Fruit fly (Drosophila melanogaster) whole organism, wandering third instar larva: ENCODE measurements around the gene CG10184.

ENCODE experiments used
- Abd-B ChIP-seq: fragments of >200 bp; optimal IDR thresholded peaks from 2 replicates; lab custom pipeline; 2017; ENCODE audit warnings: missing biosample characterization, missing genetic modification characterization
- CG32264 ChIP-seq: fragments of 200-800 bp; sonication (Bioruptor generic); optimal IDR thresholded peaks from 2 replicates; lab custom pipeline; 2016; ENCODE audit warnings: missing biosample characterization, missing genetic modification characterization
- CG9705 ChIP-seq: fragments of 200-800 bp; sonication (Bioruptor generic); optimal IDR thresholded peaks from 2 replicates; lab custom pipeline; 2018; ENCODE audit warnings: missing biosample characterization, mild to moderate bottlenecking, missing genetic modification characterization
- CrebA ChIP-seq: fragments of 200-800 bp; sonication (Bioruptor generic); optimal IDR thresholded peaks from 2 replicates; lab custom pipeline; 2016; ENCODE audit warnings: missing biosample characterization, mild to moderate bottlenecking, missing genetic modification characterization, borderline replicate concordance
- Dfd ChIP-seq: fragments of >200 bp; optimal IDR thresholded peaks from 2 replicates; lab custom pipeline; 2017; ENCODE audit warnings: missing biosample characterization, missing genetic modification characterization
- Dif ChIP-seq: fragments of 200-275, 200-300 bp; sonication (Bioruptor generic); optimal IDR thresholded peaks from 2 replicates; lab custom pipeline; 2018; ENCODE audit warnings: missing biosample characterization, missing genetic modification characterization; ENCODE audit not compliant: partially characterized antibody
- GATAd ChIP-seq: sonication (Bioruptor generic); optimal IDR thresholded peaks from 2 replicates; lab custom pipeline; 2016; ENCODE audit warnings: missing biosample characterization, missing genetic modification characterization
- HLH106 ChIP-seq: fragments of 200-800 bp; optimal IDR thresholded peaks from 3 replicates; lab custom pipeline; 2019; ENCODE audit warnings: missing biosample characterization, mild to moderate bottlenecking, missing genetic modification characterization, moderate library complexity
- Hnf4 ChIP-seq: fragments of 200-800 bp; sonication (Bioruptor generic); optimal IDR thresholded peaks from 2 replicates; lab custom pipeline; 2016; ENCODE audit warnings: missing biosample characterization, mild to moderate bottlenecking, missing genetic modification characterization
- Hr78 ChIP-seq: fragments of >200 bp; optimal IDR thresholded peaks from 2 replicates; lab custom pipeline; 2017; ENCODE audit warnings: missing biosample characterization, missing genetic modification characterization
- Hr83 ChIP-seq: fragments of 200-300 bp; sonication (Bioruptor generic); optimal IDR thresholded peaks from 2 replicates; lab custom pipeline; 2016; ENCODE audit warnings: missing biosample characterization, mild to moderate bottlenecking, missing genetic modification characterization, moderate library complexity; ENCODE audit not compliant: poor library complexity, severe bottlenecking
- Jra ChIP-seq: sonication (Bioruptor generic); optimal IDR thresholded peaks from 2 replicates; lab custom pipeline; 2016; ENCODE audit warnings: missing biosample characterization, missing genetic modification characterization
- Mio ChIP-seq: sonication (Bioruptor generic); optimal IDR thresholded peaks from 2 replicates; lab custom pipeline; 2016; ENCODE audit warnings: missing biosample characterization, missing genetic modification characterization
- Myc ChIP-seq: fragments of >200 bp; optimal IDR thresholded peaks from 2 replicates; lab custom pipeline; 2017
- N ChIP-seq: fragments of >200 bp; optimal IDR thresholded peaks from 2 replicates; lab custom pipeline; 2018; ENCODE audit warnings: missing biosample characterization, missing external identifiers, missing genetic modification characterization
- OdsH ChIP-seq: fragments of 200-800 bp; sonication (Bioruptor generic); optimal IDR thresholded peaks from 2 replicates; lab custom pipeline; 2016; ENCODE audit warnings: missing biosample characterization, mild to moderate bottlenecking, missing genetic modification characterization
- Rel ChIP-seq, 2 experiments: fragments of 200-800 bp; sonication (Bioruptor generic) in 1 of 2; optimal IDR thresholded peaks; 2 replicates in 1 of 2; 3 replicates in 1 of 2; lab custom pipeline; 2016 to 2019; ENCODE audit warnings: mild to moderate bottlenecking in 2 of 2, missing biosample characterization in 2 of 2, missing genetic modification characterization in 2 of 2, moderate library complexity in 1 of 2
- Sp1 ChIP-seq: fragments of 200-800 bp; sonication (Bioruptor generic); optimal IDR thresholded peaks from 3 replicates; lab custom pipeline; 2019; ENCODE audit warnings: missing biosample characterization, mild to moderate bottlenecking, missing genetic modification characterization, moderate library complexity
- Vsx2 ChIP-seq: fragments of 200-300, 225-300 bp; sonication (Bioruptor generic); optimal IDR thresholded peaks from 2 replicates; lab custom pipeline; 2018; ENCODE audit warnings: missing biosample characterization, missing genetic modification characterization; ENCODE audit not compliant: partially characterized antibody
- br ChIP-seq: fragments of 200-800 bp; sonication (Bioruptor generic); optimal IDR thresholded peaks from 2 replicates; lab custom pipeline; 2016; ENCODE audit warnings: missing biosample characterization, missing genetic modification characterization
- brk ChIP-seq: fragments of 200-800 bp; sonication (Bioruptor generic); optimal IDR thresholded peaks from 2 replicates; lab custom pipeline; 2016; ENCODE audit warnings: missing biosample characterization, mild to moderate bottlenecking, missing genetic modification characterization
- dl ChIP-seq, 2 experiments: fragments of 175-275, 200-275 bp in 1 of 2; fragments of 200-275 bp in 1 of 2; sonication (Bioruptor generic); optimal IDR thresholded peaks; lab custom pipeline; 2018; ENCODE audit warnings: mild to moderate bottlenecking in 2 of 2, missing biosample characterization in 2 of 2, missing genetic modification characterization in 2 of 2, moderate library complexity in 2 of 2; ENCODE audit not compliant: partially characterized antibody in 2 of 2, insufficient read depth in 1 of 2
- dmrt93B ChIP-seq: fragments of 200-800 bp; sonication (Bioruptor generic); optimal IDR thresholded peaks from 2 replicates; lab custom pipeline; 2018; ENCODE audit warnings: missing biosample characterization, mild to moderate bottlenecking, missing genetic modification characterization
- dsf ChIP-seq: sonication (Bioruptor generic); optimal IDR thresholded peaks from 2 replicates; lab custom pipeline; 2016; ENCODE audit warnings: missing biosample characterization, missing genetic modification characterization, borderline replicate concordance
- ey ChIP-seq: fragments of 200-800 bp; sonication (Bioruptor generic); optimal IDR thresholded peaks from 2 replicates; lab custom pipeline; 2016; ENCODE audit warnings: missing biosample characterization, missing genetic modification characterization
- foxo ChIP-seq, 2 experiments: fragments of 200-800 bp; sonication (Bioruptor generic); optimal IDR thresholded peaks; 2 replicates in 1 of 2; 3 replicates in 1 of 2; lab custom pipeline; 2016 to 2017; ENCODE audit warnings: missing biosample characterization in 2 of 2, missing genetic modification characterization in 2 of 2
- fru ChIP-seq: fragments of 200-800 bp; sonication (Bioruptor generic); optimal IDR thresholded peaks from 3 replicates; lab custom pipeline; 2016; ENCODE audit warnings: missing biosample characterization, mild to moderate bottlenecking, missing genetic modification characterization
- h ChIP-seq: fragments of 200-800 bp; sonication (Bioruptor generic); optimal IDR thresholded peaks from 3 replicates; lab custom pipeline; 2016; ENCODE audit warnings: missing biosample characterization, mild to moderate bottlenecking, missing genetic modification characterization
- jim ChIP-seq: fragments of 175-275, 200-325 bp; sonication (Bioruptor generic); optimal IDR thresholded peaks from 2 replicates; lab custom pipeline; 2016; ENCODE audit warnings: missing biosample characterization, mild to moderate bottlenecking, missing genetic modification characterization
- lola ChIP-seq: fragments of >200 bp; optimal IDR thresholded peaks from 2 replicates; lab custom pipeline; 2017; ENCODE audit warnings: missing biosample characterization, missing genetic modification characterization
- pan ChIP-seq: fragments of >200 bp; optimal IDR thresholded peaks from 2 replicates; lab custom pipeline; 2017
- psq ChIP-seq: fragments of 200-800 bp; sonication (Bioruptor generic); optimal IDR thresholded peaks from 3 replicates; lab custom pipeline; 2017; ENCODE audit warnings: missing biosample characterization, mild to moderate bottlenecking, missing genetic modification characterization, moderate library complexity
- rgr ChIP-seq: fragments of 200-800 bp; sonication (Bioruptor generic); optimal IDR thresholded peaks from 3 replicates; lab custom pipeline; 2016; ENCODE audit warnings: missing biosample characterization, mild to moderate bottlenecking, missing genetic modification characterization
- sage ChIP-seq: fragments of 200-800 bp; sonication (Bioruptor generic); optimal IDR thresholded peaks from 2 replicates; lab custom pipeline; 2016; ENCODE audit warnings: missing biosample characterization, mild to moderate bottlenecking, missing genetic modification characterization
- sv ChIP-seq: fragments of 200-800 bp; sonication (Bioruptor generic); optimal IDR thresholded peaks from 3 replicates; lab custom pipeline; 2016; ENCODE audit warnings: missing biosample characterization, missing genetic modification characterization
- tai ChIP-seq: sonication (Bioruptor generic); optimal IDR thresholded peaks from 2 replicates; lab custom pipeline; 2016; ENCODE audit warnings: missing biosample characterization, missing genetic modification characterization
- usp ChIP-seq: fragments of >200 bp; optimal IDR thresholded peaks from 2 replicates; lab custom pipeline; 2017; ENCODE audit warnings: missing biosample characterization, missing genetic modification characterization
- woc ChIP-seq: sonication (Bioruptor generic); optimal IDR thresholded peaks from 2 replicates; lab custom pipeline; 2016; ENCODE audit warnings: missing biosample characterization, mild to moderate bottlenecking, missing genetic modification characterization

The CG10184 gene

DNA sequence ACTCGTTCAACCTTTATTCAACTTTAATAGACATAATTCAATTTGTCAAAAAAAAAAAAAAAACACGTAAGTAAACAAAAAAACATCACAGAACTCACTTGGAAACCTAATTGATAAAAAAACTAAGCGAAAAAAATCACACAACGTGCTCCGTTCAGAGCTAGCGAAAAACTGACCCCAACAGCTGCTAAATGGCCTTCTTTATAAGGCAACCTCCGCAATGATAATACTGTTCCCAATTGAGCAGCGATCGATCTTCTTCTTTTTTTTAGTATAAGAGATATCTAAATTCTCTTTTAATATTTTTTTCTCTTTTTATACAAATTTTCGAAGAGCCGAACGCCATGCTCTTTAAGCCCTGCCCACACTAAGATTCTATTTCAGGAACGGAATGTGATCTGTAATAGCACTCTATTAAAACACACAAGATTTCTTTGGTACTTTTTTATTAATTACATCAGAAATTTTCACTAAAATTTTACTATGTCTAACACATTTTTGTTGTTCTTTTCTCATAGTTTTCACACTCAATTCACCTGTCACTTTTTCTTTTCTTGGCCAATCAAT is at the start of gene CG10184:
Gene CG10184 (minus strand): TSS at position 181 of the 567 bp plus-strand sequence.
- no peak for TF ChIP-seq sv (GFP tag; lab: Kevin White, UChicago)
- no peak for TF ChIP-seq foxo (GFP tag; optimal IDR thresholded peaks at IDR 0.05; lab: Kevin White, UChicago)
- TF ChIP-seq lola (GFP tag; lab: Kevin White, UChicago): no peak
- TF ChIP-seq ey (GFP tag; lab: Kevin White, UChicago): no peak
- TF ChIP-seq Hr83: no peak
- TF ChIP-seq brk (GFP tag; lab: Kevin White, UChicago): no peak
- TF ChIP-seq N (GFP tag; lab: Kevin White, UChicago): no peak
- TF ChIP-seq usp: no peak
- no peak for TF ChIP-seq fru (GFP tag; lab: Kevin White, UChicago)
- TF ChIP-seq psq: no peak
- no peak for TF ChIP-seq tai (GFP tag; lab: Kevin White, UChicago)
- TF ChIP-seq GATAd (GFP tag; lab: Kevin White, UChicago): no peak
- no peak for TF ChIP-seq Myc
- no peak for TF ChIP-seq woc (GFP tag; lab: Kevin White, UChicago)
- TF ChIP-seq jim (GFP tag; lab: Kevin White, UChicago): no peak

DNA sequence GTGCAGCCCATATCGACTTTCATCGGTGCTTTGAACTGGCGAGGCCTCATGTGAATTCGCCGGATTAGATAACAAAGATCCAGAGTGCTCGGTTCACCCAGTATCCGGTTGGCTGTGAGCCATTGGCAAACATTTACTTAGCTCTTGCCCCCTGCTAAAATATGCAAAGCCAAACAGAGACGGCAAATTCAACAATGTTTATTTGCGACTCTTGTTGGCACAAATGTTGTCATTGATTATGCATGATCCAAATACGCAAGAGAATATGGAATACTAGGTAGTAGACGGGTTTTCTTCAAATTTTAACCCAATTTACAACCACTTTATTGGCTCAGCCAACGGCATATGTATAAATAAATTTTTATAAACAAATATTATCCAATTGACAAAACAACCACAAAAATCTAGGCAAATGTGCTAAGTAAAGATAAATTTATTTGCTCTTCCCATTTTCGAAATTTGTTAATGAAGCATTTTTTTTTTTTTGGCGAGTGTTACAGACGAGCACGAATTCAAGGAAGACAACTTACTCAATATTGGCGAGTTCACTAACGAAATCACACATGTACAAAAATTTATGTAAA is 47.3 kb upstream of the CG10184 start:
- TF ChIP-seq brk (GFP tag; lab: Kevin White, UChicago): peak; percentile 56
- peak; percentile 35 for TF ChIP-seq CG32264 (GFP tag; lab: Kevin White, UChicago)
- no peak for TF ChIP-seq Abd-B (GFP tag; lab: Kevin White, UChicago)
- TF ChIP-seq GATAd (GFP tag; lab: Kevin White, UChicago): peak; percentile 65
- no peak for TF ChIP-seq dl (GFP tag; optimal IDR thresholded peaks at IDR 0.05; lab: Kevin White, UChicago; ENCODE audit: insufficient read depth in 1 of 2, partially characterized antibody in 2 of 2)
- TF ChIP-seq Dfd: no peak
- TF ChIP-seq dsf (GFP tag; lab: Kevin White, UChicago): peak; percentile 68
- peak; percentile 23 for TF ChIP-seq sage
- peak; percentile 60 for TF ChIP-seq psq
- TF ChIP-seq Hr78 (GFP tag; lab: Kevin White, UChicago): no peak
- no peak for TF ChIP-seq pan (lab: Kevin White, UChicago)
- peak; percentile 72 for TF ChIP-seq dmrt93B (GFP tag; lab: Kevin White, UChicago)
- peak; percentile 74 for TF ChIP-seq fru (GFP tag; lab: Kevin White, UChicago)
- no peak for TF ChIP-seq Vsx2
- TF ChIP-seq Dif: no peak
- TF ChIP-seq N (GFP tag; lab: Kevin White, UChicago): no peak
- TF ChIP-seq lola (GFP tag; lab: Kevin White, UChicago): no peak
- TF ChIP-seq usp: no peak
- no peak for TF ChIP-seq jim (GFP tag; lab: Kevin White, UChicago)
- TF ChIP-seq Jra (GFP tag; lab: Kevin White, UChicago): no peak
- no peak for TF ChIP-seq Rel (GFP tag; optimal IDR thresholded peaks at IDR 0.05; lab: Kevin White, UChicago)
- TF ChIP-seq Rel (tag; optimal IDR thresholded peaks at IDR 0.05; lab: Kevin White, UChicago): no peak
- TF ChIP-seq Sp1 (GFP tag; lab: Kevin White, UChicago): peak; percentile 60
- peak; percentile 90 for TF ChIP-seq rgr (GFP tag; lab: Kevin White, UChicago)
- TF ChIP-seq woc (GFP tag; lab: Kevin White, UChicago): no peak
- peak; percentile 82 for TF ChIP-seq Hnf4 (GFP tag; lab: Kevin White, UChicago)
- peak; percentile 84 for TF ChIP-seq h
- peak; percentile 41 for TF ChIP-seq tai (GFP tag; lab: Kevin White, UChicago)
- TF ChIP-seq HLH106: peak; percentile 53
- TF ChIP-seq Myc: no peak
- TF ChIP-seq ey (GFP tag; lab: Kevin White, UChicago): peak; percentile 56
- TF ChIP-seq foxo (GFP tag; optimal IDR thresholded peaks at IDR 0.05; lab: Kevin White, UChicago): peak in 1 of 2 experiments; percentile 80
- TF ChIP-seq CrebA (GFP tag; lab: Kevin White, UChicago): no peak
- peak; percentile 87 for TF ChIP-seq OdsH
- peak; percentile 81 for TF ChIP-seq br
- TF ChIP-seq CG9705 (GFP tag; lab: Kevin White, UChicago): peak; percentile 53
- TF ChIP-seq sv (GFP tag; lab: Kevin White, UChicago): peak; percentile 45
- peak; percentile 90 for TF ChIP-seq Hr83
- no peak for TF ChIP-seq Mio (GFP tag; lab: Kevin White, UChicago)
- TF ChIP-seq, all 38 proteins: peak for 21
